Worm (Caenorhabditis elegans) whole organism, mixed stage, embryonic: ENCODE results near the gene pqn-54.

ENCODE experiments used
- M03D4.4 ChIP-seq: sonication (generic microtip); optimal IDR thresholded peaks from 2 replicates; lab custom pipeline; 2017; ENCODE audit warnings: mild to moderate bottlenecking, missing genetic modification characterization, missing compliant biosample characterization
- bed-3 ChIP-seq: fragments of 200-800 bp; sonication (Bioruptor generic); optimal IDR thresholded peaks from 3 replicates; lab custom pipeline; 2018; ENCODE audit warnings: mild to moderate bottlenecking, missing genetic modification characterization, moderate library complexity, missing compliant biosample characterization
- blmp-1 ChIP-seq: fragments of 150-350 bp; optimal IDR thresholded peaks from 2 replicates; lab custom pipeline; 2014; ENCODE audit warnings: missing biosample characterization, missing genetic modification characterization
- ceh-39 ChIP-seq: fragments of 150-350 bp; optimal IDR thresholded peaks from 2 replicates; lab custom pipeline; 2014; ENCODE audit warnings: missing biosample characterization, missing genetic modification characterization
- ceh-43 ChIP-seq: fragments of 200-800 bp; sonication (Bioruptor generic); optimal IDR thresholded peaks from 2 replicates; lab custom pipeline; 2018; ENCODE audit warnings: mild to moderate bottlenecking, missing genetic modification characterization, moderate library complexity, missing compliant biosample characterization
- ceh-83 ChIP-seq: fragments of 200-800 bp; sonication (Bioruptor generic); optimal IDR thresholded peaks from 2 replicates; lab custom pipeline; 2018; ENCODE audit warnings: mild to moderate bottlenecking, missing genetic modification characterization, missing compliant biosample characterization
- ces-1 ChIP-seq: fragments of 150-350 bp; optimal IDR thresholded peaks from 2 replicates; lab custom pipeline; 2014; ENCODE audit warnings: missing biosample characterization, missing genetic modification reagents, missing genetic modification characterization
- drap-1 ChIP-seq: fragments of 200-800 bp; sonication (Bioruptor generic); optimal IDR thresholded peaks from 3 replicates; lab custom pipeline; 2018; ENCODE audit warnings: mild to moderate bottlenecking, missing genetic modification characterization, missing compliant biosample characterization
- elt-1 ChIP-seq: sonication (generic microtip); optimal IDR thresholded peaks from 2 replicates; lab custom pipeline; 2017; ENCODE audit warnings: missing genetic modification characterization, mild to moderate bottlenecking, missing compliant biosample characterization, antibody characterized with exemption, moderate library complexity, borderline replicate concordance; ENCODE audit not compliant: insufficient read depth
- elt-3 ChIP-seq: fragments of 150-350 bp; optimal IDR thresholded peaks from 2 replicates; lab custom pipeline; 2014; ENCODE audit warnings: missing biosample characterization, missing genetic modification characterization
- flh-1 ChIP-seq: fragments of 200-800 bp; sonication (Bioruptor generic); optimal IDR thresholded peaks from 2 replicates; lab custom pipeline; 2018; ENCODE audit warnings: mild to moderate bottlenecking, missing genetic modification characterization, moderate library complexity, missing compliant biosample characterization
- ham-2 ChIP-seq: fragments of 200-800 bp; sonication (Bioruptor generic); optimal IDR thresholded peaks from 2 replicates; lab custom pipeline; 2018; ENCODE audit warnings: mild to moderate bottlenecking, missing genetic modification characterization, missing compliant biosample characterization
- lin-13 ChIP-seq: fragments of 150-350 bp; optimal IDR thresholded peaks from 2 replicates; lab custom pipeline; 2014; ENCODE audit warnings: missing biosample characterization, missing genetic modification characterization
- lin-32 ChIP-seq: fragments of 200-800 bp; sonication (Bioruptor generic); optimal IDR thresholded peaks from 2 replicates; lab custom pipeline; 2018; ENCODE audit warnings: mild to moderate bottlenecking, missing genetic modification characterization, missing compliant biosample characterization
- lsy-2 ChIP-seq: fragments of 150-350 bp; optimal IDR thresholded peaks from 2 replicates; lab custom pipeline; 2014; ENCODE audit warnings: missing biosample characterization, missing genetic modification characterization
- mab-5 ChIP-seq: fragments of 150-350 bp; optimal IDR thresholded peaks from 2 replicates; lab custom pipeline; 2014; ENCODE audit warnings: missing biosample characterization, missing genetic modification characterization
- mep-1 ChIP-seq: fragments of 150-350 bp; optimal IDR thresholded peaks from 2 replicates; lab custom pipeline; 2017; ENCODE audit warnings: missing biosample characterization, missing genetic modification reagents, missing genetic modification characterization, inconsistent platforms
- nhr-12 ChIP-seq: fragments of 150-350 bp; optimal IDR thresholded peaks from 2 replicates; lab custom pipeline; 2014; ENCODE audit warnings: missing biosample characterization, missing genetic modification characterization
- nhr-2 ChIP-seq: fragments of 150-350 bp; optimal IDR thresholded peaks from 2 replicates; lab custom pipeline; 2014; ENCODE audit warnings: missing biosample characterization, missing genetic modification characterization
- nhr-28 ChIP-seq: fragments of 150-350 bp; optimal IDR thresholded peaks from 2 replicates; lab custom pipeline; 2014; ENCODE audit warnings: missing biosample characterization, missing genetic modification characterization
- nhr-76 ChIP-seq: sonication (generic microtip); optimal IDR thresholded peaks from 2 replicates; lab custom pipeline; 2017; ENCODE audit warnings: missing biosample characterization, missing genetic modification characterization
- pha-4 ChIP-seq: fragments of 150-350 bp; optimal IDR thresholded peaks from 2 replicates; lab custom pipeline; 2018; ENCODE audit warnings: missing biosample characterization, missing genetic modification reagents, missing genetic modification characterization
- sem-2 ChIP-seq: fragments of 200-800 bp; sonication (Bioruptor generic); optimal IDR thresholded peaks from 2 replicates; lab custom pipeline; 2018; ENCODE audit warnings: mild to moderate bottlenecking, missing genetic modification characterization, missing compliant biosample characterization
- snpc-4 ChIP-seq: fragments of 150-350 bp; optimal IDR thresholded peaks from 2 replicates; lab custom pipeline; 2014; ENCODE audit warnings: missing biosample characterization, missing genetic modification characterization
- sptf-1 ChIP-seq: sonication (generic microtip); optimal IDR thresholded peaks from 2 replicates; lab custom pipeline; 2017; ENCODE audit warnings: mild to moderate bottlenecking, missing genetic modification characterization, moderate library complexity, missing compliant biosample characterization
- tbx-8 ChIP-seq: fragments of 200-800 bp; sonication (Bioruptor generic); optimal IDR thresholded peaks from 2 replicates; lab custom pipeline; 2018; ENCODE audit warnings: mild to moderate bottlenecking, missing genetic modification characterization, moderate library complexity, missing compliant biosample characterization
- unc-120 ChIP-seq: sonication (generic microtip); optimal IDR thresholded peaks from 2 replicates; lab custom pipeline; 2017; ENCODE audit warnings: missing genetic modification characterization, missing compliant biosample characterization; ENCODE audit not compliant: poor library complexity, severe bottlenecking
- unc-39 ChIP-seq: fragments of 150-350 bp; optimal IDR thresholded peaks from 2 replicates; lab custom pipeline; 2014; ENCODE audit warnings: missing biosample characterization, missing genetic modification characterization
- unc-62 ChIP-seq: fragments of 150-350 bp; optimal IDR thresholded peaks from 2 replicates; lab custom pipeline; 2014; ENCODE audit warnings: missing biosample characterization, missing genetic modification reagents, missing genetic modification characterization
- ztf-11 ChIP-seq: fragments of 150-350 bp; optimal IDR thresholded peaks from 2 replicates; lab custom pipeline; 2014; ENCODE audit warnings: missing biosample characterization, missing genetic modification characterization

The pqn-54 gene

DNA sequence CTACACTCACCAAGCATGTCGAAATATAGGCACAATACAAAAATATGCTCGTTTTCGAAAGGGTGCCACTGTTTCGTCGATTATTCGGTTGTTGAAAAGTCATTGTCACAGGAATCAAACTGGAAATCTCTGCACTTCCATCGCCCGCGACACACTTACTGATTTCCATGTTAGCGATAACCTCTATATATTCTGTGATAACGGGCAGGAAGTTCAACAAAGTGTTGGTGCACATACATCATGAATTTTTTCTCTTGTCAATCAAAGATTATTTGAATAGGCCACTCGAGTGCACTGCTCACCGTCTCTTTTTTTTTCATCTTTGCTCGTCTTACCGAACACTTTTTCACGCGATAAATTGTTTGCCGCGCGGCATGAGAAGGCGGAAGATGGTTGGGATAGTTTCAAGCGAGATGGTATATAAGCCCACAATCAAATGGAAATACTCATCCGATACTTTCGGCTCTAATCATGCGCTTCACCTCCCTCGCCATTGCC lies at the start of gene pqn-54, which contains the start of gene fpn-1.2:
Gene pqn-54, plus strand, starts transcription at position 448 of the 498 bp plus-strand sequence.
Gene fpn-1.2, minus strand, starts transcription at position 157 of the 498 bp plus-strand sequence.
- TF ChIP-seq M03D4.4 (tag; lab: Kevin White, UChicago) (no peak), sptf-1 (no peak), mep-1 (tag; lab: Kevin White, UChicago) (no peak), tbx-8 (no peak), unc-39 (no peak), ham-2 (GFP tag; lab: Kevin White, UChicago) (no peak), mab-5 (no peak), lin-32 (GFP tag; lab: Kevin White, UChicago) (no peak), blmp-1 (tag; lab: Kevin White, UChicago) (no peak), lin-13 (no peak), snpc-4 (tag; lab: Kevin White, UChicago) (no peak), nhr-76 (tag; lab: Kevin White, UChicago) (no peak), ceh-83 (no peak), pha-4 (tag; lab: Kevin White, UChicago) (no peak), ceh-43 (no peak), ztf-11 (no peak)
- TF ChIP-seq, all 35 proteins: peak for 0

- no peak for TF ChIP-seq sem-2
- TF ChIP-seq elt-3, result no peak
- TF ChIP-seq blmp-1 (tag; lab: Kevin White, UChicago), result no peak
- TF ChIP-seq unc-120 (tag; lab: Kevin White, UChicago), result no peak
- TF ChIP-seq sptf-1, result no peak
- TF ChIP-seq bed-3 (GFP tag; lab: Kevin White, UChicago), result no peak
- no peak for TF ChIP-seq lin-32 (GFP tag; lab: Kevin White, UChicago)
- no peak for TF ChIP-seq ztf-11
- TF ChIP-seq drap-1 (GFP tag; lab: Kevin White, UChicago), result no peak
- no peak for TF ChIP-seq flh-1 (GFP tag; lab: Kevin White, UChicago)
- TF ChIP-seq ces-1, result no peak
- no peak for TF ChIP-seq M03D4.4 (tag; lab: Kevin White, UChicago)
- no peak for TF ChIP-seq nhr-12 (tag; lab: Kevin White, UChicago)
- no peak for TF ChIP-seq ham-2 (GFP tag; lab: Kevin White, UChicago)
- no peak for TF ChIP-seq ceh-83
- no peak for TF ChIP-seq unc-62 (GFP tag; lab: Kevin White, UChicago)
- TF ChIP-seq elt-1, result no peak
- no peak for TF ChIP-seq nhr-28 (tag; lab: Kevin White, UChicago)
- no peak for TF ChIP-seq unc-39
- no peak for TF ChIP-seq lin-13
These were observed 48.6 kb upstream of the pqn-54 start for ce11 chrV:1416154-1416553.

DNA sequence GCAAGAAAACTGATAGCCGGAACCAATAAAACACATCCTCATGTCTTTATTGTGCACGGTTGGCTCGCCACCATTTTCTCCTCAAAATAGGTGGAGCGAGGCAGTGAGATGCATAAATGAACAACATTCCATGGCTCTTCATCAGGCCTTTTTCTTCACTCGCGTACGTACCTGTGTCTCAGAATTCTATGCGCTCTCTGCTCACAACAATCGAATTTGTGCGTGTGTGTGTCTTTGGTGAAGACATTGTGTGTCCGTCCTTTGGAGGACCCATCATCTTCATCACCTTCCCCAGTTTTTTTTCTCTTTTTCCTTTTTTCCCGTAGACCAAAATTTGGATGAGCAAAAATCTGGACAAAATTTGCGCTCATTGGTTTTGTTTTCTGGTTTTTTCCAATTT lies 42.5 kb upstream of the pqn-54 start:
- TF ChIP-seq ceh-39 (tag; lab: Kevin White, UChicago), result no peak
- TF ChIP-seq ces-1, result peak; percentile 55

DNA sequence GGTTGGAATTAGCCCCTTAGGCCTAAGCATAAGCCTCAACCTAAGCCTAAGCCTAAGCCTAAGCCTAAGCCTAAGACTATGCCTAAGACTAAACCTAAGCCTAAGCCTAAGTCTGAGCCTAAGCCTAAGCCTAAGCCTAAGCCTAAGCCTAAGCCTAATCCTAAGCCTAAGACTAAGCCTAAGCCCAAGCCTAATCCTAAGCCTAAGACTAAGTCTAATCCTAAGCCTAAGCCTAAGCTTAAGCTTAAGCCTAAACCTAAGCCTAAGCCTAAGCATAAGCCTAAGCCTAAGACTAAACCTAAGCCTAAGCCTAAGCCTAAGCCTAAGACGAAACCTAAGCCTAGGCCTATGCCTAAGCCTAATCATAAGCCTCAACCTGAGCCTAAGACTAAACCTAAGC lies 41.5 kb upstream of the pqn-54 start:
- TF ChIP-seq nhr-76 (tag; lab: Kevin White, UChicago), result no peak
- peak; percentile 9 for TF ChIP-seq ham-2 (GFP tag; lab: Kevin White, UChicago)
- no peak for TF ChIP-seq ztf-11
- peak; percentile 44 for TF ChIP-seq sptf-1
- TF ChIP-seq mab-5, result no peak

DNA sequence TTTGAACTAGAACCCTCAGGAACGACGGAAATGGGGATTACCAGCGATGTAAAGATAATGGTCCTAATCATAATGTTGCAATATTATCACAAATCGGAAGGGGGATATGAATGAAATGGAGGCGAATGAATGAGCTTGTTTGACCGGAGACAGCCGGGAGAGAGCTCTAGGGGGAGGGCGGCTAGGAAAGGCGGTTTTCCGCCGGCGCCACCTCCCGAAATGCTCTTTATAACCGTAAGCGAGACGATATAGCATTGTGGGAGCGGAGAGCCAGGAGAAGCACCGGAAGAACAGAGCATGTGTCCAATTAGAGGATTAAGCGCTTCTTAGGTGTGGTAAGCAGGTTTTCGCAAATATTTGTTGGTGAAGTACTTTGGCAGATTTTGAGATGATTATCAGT lies 39.2 kb upstream of the pqn-54 start, which contains the start of gene R12A1.3:
Gene R12A1.3, minus strand, starts transcription at position 200 of the 400 bp plus-strand sequence.
- TF ChIP-seq flh-1 (GFP tag; lab: Kevin White, UChicago) (no peak), bed-3 (GFP tag; lab: Kevin White, UChicago) (no peak), unc-39 (no peak), sem-2 (no peak), drap-1 (GFP tag; lab: Kevin White, UChicago) (no peak), unc-120 (tag; lab: Kevin White, UChicago) (no peak), pha-4 (tag; lab: Kevin White, UChicago) (peak; percentile 9)

DNA sequence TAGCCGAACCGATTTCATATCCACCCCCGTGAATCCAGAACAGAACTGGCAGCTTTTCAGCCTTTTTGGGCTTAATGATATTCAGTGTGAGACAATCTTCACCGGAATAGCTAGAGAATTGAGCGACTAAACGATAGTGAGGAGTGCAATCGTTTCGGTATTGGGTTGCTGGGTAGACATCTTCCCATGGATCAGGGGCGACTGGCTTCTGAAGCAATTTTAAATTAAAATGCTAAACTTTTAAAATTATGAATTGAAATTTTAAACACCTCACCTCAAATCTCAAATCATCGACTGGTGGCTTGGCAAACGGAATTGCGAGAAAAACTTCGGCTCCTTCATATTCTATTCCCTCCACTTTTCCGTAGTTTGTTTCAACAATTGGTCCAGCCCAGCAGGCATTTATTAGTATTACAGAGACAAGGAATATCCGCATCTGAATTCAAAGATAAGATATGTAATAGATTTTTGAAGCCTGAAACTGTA lies 33.0 kb upstream of the pqn-54 start, which contains the start of gene ges-1:
Gene ges-1, minus strand, starts transcription at position 436 of the 486 bp plus-strand sequence.
- TF ChIP-seq bed-3 (GFP tag; lab: Kevin White, UChicago) (no peak), blmp-1 (tag; lab: Kevin White, UChicago) (no peak), ceh-43 (no peak), lsy-2 (tag; lab: Kevin White, UChicago) (no peak), ceh-39 (tag; lab: Kevin White, UChicago) (no peak), unc-62 (GFP tag; lab: Kevin White, UChicago) (no peak), nhr-2 (no peak)
